Fruit fly (Drosophila melanogaster): Measurements from ENCODE around the gene ORMDL.
A peak's percentile ranks its signal among the peaks of the same experiment; 100 is the strongest.

Gene ORMDL

dm6 chr3L:21626036-21626614 lies 9.0 kb upstream of the ORMDL start (continued):
- TF ChIP-seq CG12104 (GFP tag; optimal IDR thresholded peaks at IDR 0.05), result no peak
- TF ChIP-seq CG6175 (GFP tag; IDR thresholded peaks at IDR 0.05), result no peak
- no peak for TF ChIP-seq ro (GFP tag; IDR thresholded peaks at IDR 0.05)
- TF ChIP-seq vvl (GFP tag; IDR thresholded peaks at IDR 0.05), result no peak
- TF ChIP-seq CG2116 (GFP tag; optimal IDR thresholded peaks at IDR 0.05), result peak; percentile 64
- TF ChIP-seq dysf (GFP tag; IDR thresholded peaks at IDR 0.05), result no peak
- TF ChIP-seq CG3726 (GFP tag; IDR thresholded peaks at IDR 0.05), result no peak
- no peak for TF ChIP-seq CG10321 (GFP tag; IDR thresholded peaks at IDR 0.05)
- TF ChIP-seq mld (GFP tag; IDR thresholded peaks at IDR 0.05; ENCODE audit: partially characterized antibody), result no peak
- TF ChIP-seq Dfd (GFP tag; optimal IDR thresholded peaks at IDR 0.05), result no peak
- TF ChIP-seq sisA (GFP tag; IDR thresholded peaks at IDR 0.05), result no peak
- peak; percentile 15 for TF ChIP-seq gfzf (GFP tag; optimal IDR thresholded peaks at IDR 0.05)
- TF ChIP-seq unpg (GFP tag; optimal IDR thresholded peaks at IDR 0.05), result no peak
- TF ChIP-seq CG5245 (GFP tag; optimal IDR thresholded peaks at IDR 0.05), result no peak
- TF ChIP-seq bbx (GFP tag; IDR thresholded peaks at IDR 0.05; ENCODE audit: partially characterized antibody), result peak; percentile 71; the same call in 1 of the 2 replicates
- no peak for TF ChIP-seq dan (GFP tag; IDR thresholded peaks at IDR 0.05)
- TF ChIP-seq CG31388 (GFP tag; optimal IDR thresholded peaks at IDR 0.05), result no peak
- TF ChIP-seq CG7963 (GFP tag; IDR thresholded peaks at IDR 0.05; ENCODE audit: partially characterized antibody), result no peak
- no peak for TF ChIP-seq CG11695 (GFP tag; IDR thresholded peaks at IDR 0.05)
- TF ChIP-seq BEAF-32 (GFP tag; optimal IDR thresholded peaks at IDR 0.05), result peak; percentile 76
- TF ChIP-seq MTF-1 (GFP tag; optimal IDR thresholded peaks at IDR 0.05; ENCODE audit: borderline replicate concordance), result no peak
- TF ChIP-seq CG11093 (GFP tag; IDR thresholded peaks at IDR 0.05), result no peak
- no peak for TF ChIP-seq CG43689 (GFP tag; IDR thresholded peaks at IDR 0.05)
- no peak for TF ChIP-seq Dbx (GFP tag; IDR thresholded peaks at IDR 0.05)
- TF ChIP-seq Taf1 (GFP tag; IDR thresholded peaks at IDR 0.05), result no peak
- TF ChIP-seq Scr (GFP tag; IDR thresholded peaks at IDR 0.05; ENCODE audit: partially characterized antibody), result peak; percentile 78
- no peak for TF ChIP-seq Dip2 (GFP tag; IDR thresholded peaks at IDR 0.05)
- no peak for TF ChIP-seq zfh2 (GFP tag; optimal IDR thresholded peaks at IDR 0.05)
- no peak for TF ChIP-seq kah (GFP tag; optimal IDR thresholded peaks at IDR 0.05)
- TF ChIP-seq Bgb (GFP tag; IDR thresholded peaks at IDR 0.05; ENCODE audit: partially characterized antibody), result peak; percentile 72; the same call in 1 of the 2 replicates
- peak; percentile 44 for TF ChIP-seq E2f2 (GFP tag; IDR thresholded peaks at IDR 0.05)
- peak; percentile 6 for TF ChIP-seq CG15479 (GFP tag; optimal IDR thresholded peaks at IDR 0.05)
- TF ChIP-seq sens (GFP tag), result peak; percentile 9
- peak; percentile 38 for TF ChIP-seq CG12659 (GFP tag; optimal IDR thresholded peaks at IDR 0.05)
- TF ChIP-seq slou (GFP tag; optimal IDR thresholded peaks at IDR 0.05), result no peak
- TF ChIP-seq CG16863 (GFP tag; optimal IDR thresholded peaks at IDR 0.05), result no peak
- no peak for TF ChIP-seq Rx (GFP tag; IDR thresholded peaks at IDR 0.05)
- TF ChIP-seq hb (GFP tag; IDR thresholded peaks at IDR 0.05; ENCODE audit: partially characterized antibody), result peak; percentile 64; the same call in 1 of the 3 replicates
- TF ChIP-seq unc-4 (GFP tag; IDR thresholded peaks at IDR 0.05; ENCODE audit: partially characterized antibody), result peak; percentile 82
- TF ChIP-seq pho (GFP tag; optimal IDR thresholded peaks at IDR 0.05), result no peak
- TF ChIP-seq dm (GFP tag; optimal IDR thresholded peaks at IDR 0.05), result peak; percentile 5
- TF ChIP-seq h (optimal IDR thresholded peaks at IDR 0.05), result no peak
- TF ChIP-seq trem (tag; optimal IDR thresholded peaks at IDR 0.05), result peak; percentile 67
- no peak for TF ChIP-seq Optix (GFP tag; IDR thresholded peaks at IDR 0.05)
- no peak for TF ChIP-seq emc (GFP tag; optimal IDR thresholded peaks at IDR 0.05)
- no peak for TF ChIP-seq nmo (GFP tag; optimal IDR thresholded peaks at IDR 0.05)
- no peak for TF ChIP-seq CHES-1-like (GFP tag; optimal IDR thresholded peaks at IDR 0.05)
- TF ChIP-seq eyg (GFP tag; optimal IDR thresholded peaks at IDR 0.05), result no peak
- TF ChIP-seq tap (tag; optimal IDR thresholded peaks at IDR 0.05), result no peak
- TF ChIP-seq CG12744 (GFP tag; optimal IDR thresholded peaks at IDR 0.05), result no peak
- TF ChIP-seq maf-S (GFP tag; optimal IDR thresholded peaks at IDR 0.05), result no peak
- no peak for TF ChIP-seq croc (GFP tag; conservative IDR thresholded peaks at IDR 0.05)

Measured in whole organism, embryonic.